Worm (Caenorhabditis elegans) whole organism, young adult: Measurements from ENCODE around the gene C15H9.3.

Experiments used
- B0019.2 ChIP-seq: fragments of 200-800 bp; sonication (Bioruptor generic); conservative IDR thresholded peaks from 2 replicates; pipeline ENCODE4 v1.3.6; 2022; ENCODE audit warnings: missing genetic modification reagents, missing genetic modification characterization, missing compliant biosample characterization
- B0261.1 ChIP-seq: sonication (generic microtip); optimal IDR thresholded peaks from 2 replicates; lab custom pipeline; 2016; ENCODE audit warnings: mild to moderate bottlenecking, missing genetic modification characterization, moderate library complexity, missing compliant biosample characterization
- C06A6.2 ChIP-seq: fragments of 200-800 bp; sonication (Bioruptor generic); conservative IDR thresholded peaks from 2 replicates; pipeline ENCODE4 v1.3.6; 2022; ENCODE audit warnings: missing genetic modification characterization, missing compliant biosample characterization
- F22D6.2 ChIP-seq: sonication (generic microtip); optimal IDR thresholded peaks from 2 replicates; lab custom pipeline; 2016; ENCODE audit warnings: mild to moderate bottlenecking, missing genetic modification characterization, missing compliant biosample characterization
- F52B5.7 ChIP-seq: sonication (generic microtip); optimal IDR thresholded peaks from 2 replicates; lab custom pipeline; 2016; ENCODE audit warnings: mild to moderate bottlenecking, missing genetic modification characterization, missing compliant biosample characterization
- T26A5.8 ChIP-seq: sonication (generic microtip); optimal IDR thresholded peaks from 2 replicates; lab custom pipeline; 2016; ENCODE audit warnings: missing genetic modification characterization, missing compliant biosample characterization
- ZK185.1 ChIP-seq: sonication (generic microtip); optimal IDR thresholded peaks from 2 replicates; lab custom pipeline; 2016; ENCODE audit warnings: mild to moderate bottlenecking, missing genetic modification characterization, missing compliant biosample characterization; ENCODE audit not compliant: poor library complexity, severe bottlenecking
- akir-1 ChIP-seq: fragments of 200-800 bp; sonication (Bioruptor generic); optimal IDR thresholded peaks from 2 replicates; lab custom pipeline; 2018; ENCODE audit warnings: mild to moderate bottlenecking, missing genetic modification characterization, moderate library complexity, missing compliant biosample characterization
- aptf-2 ChIP-seq: fragments of 200-800 bp; sonication (Bioruptor generic); conservative IDR thresholded peaks from 2 replicates; pipeline ENCODE4 v1.3.6; 2022; ENCODE audit warnings: missing genetic modification reagents, missing genetic modification characterization, missing compliant biosample characterization
- aptf-3 ChIP-seq: fragments of 200-800 bp; sonication (Bioruptor generic); IDR thresholded peaks from 2 replicates; pipeline ENCODE4 v1.3.6; 2022; ENCODE audit warnings: missing genetic modification characterization, missing compliant biosample characterization
- athp-1 ChIP-seq: sonication (generic microtip); optimal IDR thresholded peaks from 2 replicates; lab custom pipeline; 2017; ENCODE audit warnings: mild to moderate bottlenecking, missing genetic modification characterization, missing compliant biosample characterization
- attf-3 ChIP-seq: fragments of 200-800 bp; sonication (Bioruptor generic); conservative IDR thresholded peaks from 2 replicates; pipeline ENCODE4 v1.3.6; 2022; ENCODE audit warnings: missing genetic modification reagents, missing genetic modification characterization, missing compliant biosample characterization
- attf-6 ChIP-seq: fragments of 200-800 bp; sonication (Bioruptor generic); IDR thresholded peaks from 2 replicates; pipeline ENCODE4 v1.3.6; 2022; ENCODE audit warnings: missing genetic modification reagents, missing genetic modification characterization, missing compliant biosample characterization
- bed-1 ChIP-seq: fragments of 200-800 bp; sonication (Bioruptor generic); IDR thresholded peaks from 2 replicates; pipeline ENCODE4 v1.3.6; 2022; ENCODE audit warnings: missing genetic modification reagents, missing genetic modification characterization, missing compliant biosample characterization
- cebp-2 ChIP-seq: fragments of 200-800 bp; sonication (Bioruptor generic); IDR thresholded peaks from 2 replicates; pipeline ENCODE4 v1.3.6; 2022; ENCODE audit warnings: missing genetic modification characterization, missing compliant biosample characterization
- ceh-91 ChIP-seq: fragments of 200-800 bp; sonication (Bioruptor generic); IDR thresholded peaks from 2 replicates; pipeline ENCODE4 v1.3.6; 2022; ENCODE audit warnings: missing genetic modification reagents, missing genetic modification characterization, missing compliant biosample characterization
- dox-1 ChIP-seq: fragments of 200-800 bp; sonication (Bioruptor generic); IDR thresholded peaks from 2 replicates; pipeline ENCODE4 v1.3.6; 2022; ENCODE audit warnings: missing genetic modification reagents, missing genetic modification characterization, missing compliant biosample characterization
- efl-1 ChIP-seq: fragments of 150-350 bp; optimal IDR thresholded peaks from 2 replicates; lab custom pipeline; 2014; ENCODE audit warnings: missing biosample characterization, missing genetic modification reagents, missing genetic modification characterization
- hlh-12 ChIP-seq: sonication (generic microtip); optimal IDR thresholded peaks from 2 replicates; lab custom pipeline; 2016; ENCODE audit warnings: missing genetic modification characterization, missing compliant biosample characterization
- let-607 ChIP-seq, 2 experiments: fragments of 200-800 bp in 1 of 2; sonication (Bioruptor generic) in 1 of 2; sonication (generic microtip) in 1 of 2; optimal IDR thresholded peaks; 2 replicates each; lab custom pipeline; 2016 to 2018; ENCODE audit warnings: mild to moderate bottlenecking in 2 of 2, missing compliant biosample characterization in 2 of 2, missing genetic modification characterization in 2 of 2, moderate library complexity in 2 of 2, missing genotype in 1 of 2
- lin-35 ChIP-seq, 3 experiments: fragments of 150-350 bp in 2 of 3; sonication (generic microtip) in 1 of 3; optimal IDR thresholded peaks; 2 replicates each; lab custom pipeline; 2014 to 2018; ENCODE audit warnings: missing biosample characterization in 3 of 3, missing genetic modification characterization in 3 of 3, missing genetic modification reagents in 3 of 3
- lsy-27 ChIP-seq: sonication (generic microtip); optimal IDR thresholded peaks from 2 replicates; lab custom pipeline; 2017; ENCODE audit warnings: missing genetic modification characterization, mild to moderate bottlenecking, missing compliant biosample characterization, antibody characterized with exemption, missing genotype, borderline replicate concordance; ENCODE audit not compliant: insufficient read depth
- mel-28 ChIP-seq: sonication (generic microtip); optimal IDR thresholded peaks from 2 replicates; lab custom pipeline; 2016; ENCODE audit warnings: borderline replicate concordance, mild to moderate bottlenecking, missing genetic modification characterization, missing compliant biosample characterization
- nhr-80 ChIP-seq: sonication (generic microtip); optimal IDR thresholded peaks from 2 replicates; lab custom pipeline; 2016; ENCODE audit warnings: missing genetic modification characterization, missing compliant biosample characterization
- pbrm-1 ChIP-seq: fragments of 200-800 bp; sonication (Bioruptor generic); IDR thresholded peaks from 2 replicates; pipeline ENCODE4 v1.3.6; 2022; ENCODE audit warnings: missing genetic modification reagents, missing genetic modification characterization, missing compliant biosample characterization
- pha-4 ChIP-seq: fragments of 150-350 bp; sonication (generic microtip); optimal IDR thresholded peaks from 2 replicates; lab custom pipeline; 2014; ENCODE audit warnings: missing biosample characterization, missing genetic modification reagents, missing genetic modification characterization
- rec-8 ChIP-seq, 2 experiments: sonication (generic microtip); optimal IDR thresholded peaks; 2 replicates each; lab custom pipeline; 2016; ENCODE audit warnings: mild to moderate bottlenecking in 2 of 2, missing genetic modification characterization in 2 of 2, missing genetic modification reagents in 2 of 2, missing genotype in 2 of 2, missing biosample characterization in 1 of 2, missing compliant biosample characterization in 1 of 2, moderate library complexity in 1 of 2
- repo-1 ChIP-seq: sonication (generic microtip); optimal IDR thresholded peaks from 2 replicates; lab custom pipeline; 2017; ENCODE audit warnings: mild to moderate bottlenecking, missing genetic modification characterization, missing compliant biosample characterization
- sdz-38 ChIP-seq: sonication (generic microtip); optimal IDR thresholded peaks from 2 replicates; lab custom pipeline; 2016; ENCODE audit warnings: missing genotype, missing genetic modification characterization, missing compliant biosample characterization
- snpc-1.1 ChIP-seq: sonication (generic microtip); optimal IDR thresholded peaks from 2 replicates; lab custom pipeline; 2017; ENCODE audit warnings: missing genetic modification characterization, mild to moderate bottlenecking, missing compliant biosample characterization, antibody characterized with exemption, moderate library complexity, missing genotype, missing genetic modification reagents; ENCODE audit not compliant: insufficient read depth
- snpc-1.3 ChIP-seq: sonication (generic microtip); optimal IDR thresholded peaks from 2 replicates; lab custom pipeline; 2017; ENCODE audit warnings: missing genetic modification characterization, mild to moderate bottlenecking, missing compliant biosample characterization, antibody characterized with exemption, moderate library complexity, missing genotype, missing genetic modification reagents; ENCODE audit not compliant: insufficient read depth
- unc-130 ChIP-seq: sonication (generic microtip); optimal IDR thresholded peaks from 2 replicates; lab custom pipeline; 2016; ENCODE audit warnings: missing genetic modification reagents, missing genetic modification characterization, missing compliant biosample characterization
- unc-62 ChIP-seq: fragments of 150-350 bp; optimal IDR thresholded peaks from 2 replicates; lab custom pipeline; 2014; ENCODE audit warnings: missing biosample characterization, missing genetic modification reagents, missing genetic modification characterization
- xnd-1 ChIP-seq: sonication (generic microtip); optimal IDR thresholded peaks from 2 replicates; lab custom pipeline; 2016; ENCODE audit warnings: missing genotype, missing genetic modification reagents, missing genetic modification characterization, missing compliant biosample characterization
- ztf-26 ChIP-seq: sonication (generic microtip); optimal IDR thresholded peaks from 2 replicates; lab custom pipeline; 2017; ENCODE audit warnings: missing genetic modification characterization, missing compliant biosample characterization

C15H9.3 gene

DNA sequence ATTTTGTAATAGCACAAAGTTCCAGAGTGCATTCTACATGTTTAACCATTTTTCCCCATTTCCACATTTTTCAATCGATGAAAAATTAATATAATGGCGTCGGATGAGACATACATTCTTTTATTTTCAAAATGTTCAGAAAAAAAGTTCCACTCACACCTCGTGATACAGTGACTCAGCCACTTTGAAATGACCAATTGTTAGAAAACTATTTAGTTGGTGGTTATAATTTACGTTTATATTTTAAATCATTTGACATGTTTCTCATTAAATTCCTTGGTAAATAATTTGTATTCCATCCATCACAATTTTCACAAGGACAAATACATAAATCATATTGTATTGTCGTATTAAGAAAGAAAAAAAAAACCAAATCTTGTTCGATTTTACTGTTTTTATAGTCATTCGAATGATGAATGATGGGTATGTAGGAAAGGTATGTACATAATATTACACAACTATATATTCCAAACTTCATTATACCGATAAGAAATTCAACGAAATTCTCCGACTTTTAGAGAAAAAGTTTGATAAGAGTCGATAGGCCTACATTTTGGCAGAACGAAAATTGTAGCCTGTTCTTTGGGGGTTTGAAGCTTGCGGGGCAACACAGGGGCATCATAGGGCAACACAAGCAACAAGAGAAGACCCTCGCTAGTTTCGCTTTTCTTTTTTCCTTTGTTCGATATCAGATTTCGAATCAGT, 15.1 kb upstream of the C15H9.3 start:
- TF ChIP-seq dox-1 (GFP tag; lab: Robert Waterston, UW), result peak; percentile 29; the same call in 1 of the 2 replicates
- no peak for TF ChIP-seq aptf-2
- peak; percentile 75 for TF ChIP-seq nhr-80 (tag; lab: Kevin White, UChicago)

DNA sequence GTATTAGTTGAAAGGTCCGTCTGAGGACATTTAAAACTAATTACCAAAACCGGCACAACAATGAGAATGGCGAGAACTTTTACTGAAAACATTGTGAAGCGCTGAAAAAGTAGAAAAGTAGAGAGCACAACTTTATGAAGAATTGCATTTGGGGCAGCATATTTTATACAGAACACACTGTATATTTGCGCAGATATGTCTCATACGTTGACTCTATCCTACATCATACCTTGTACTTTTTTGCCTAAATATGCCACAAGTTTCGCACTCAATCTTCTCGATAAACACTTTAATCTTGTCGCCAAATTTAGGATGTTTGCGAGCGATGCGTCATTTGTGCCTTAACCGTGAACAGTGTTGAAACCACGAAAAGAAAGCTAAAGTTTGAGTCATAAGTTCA, 12.3 kb upstream of the C15H9.3 start, which contains the start of gene C15H9.11:
Gene C15H9.11 (minus strand): TSS at position 101 of the 400 bp plus-strand sequence.
- no peak for TF ChIP-seq aptf-3 (GFP tag; lab: Robert Waterston, UW)
- no peak for TF ChIP-seq lin-35 (GFP tag; optimal IDR thresholded peaks at IDR 0.05; lab: Kevin White, UChicago)
- no peak for TF ChIP-seq T26A5.8 (tag; lab: Kevin White, UChicago)
- TF ChIP-seq bed-1, result no peak
- no peak for TF ChIP-seq unc-62 (GFP tag; lab: Kevin White, UChicago)
- TF ChIP-seq xnd-1 (tag; lab: Kevin White, UChicago), result no peak
- TF ChIP-seq snpc-1.3 (tag; lab: Kevin White, UChicago), result no peak
- no peak for TF ChIP-seq ZK185.1 (tag; lab: Kevin White, UChicago)
- no peak for TF ChIP-seq cebp-2 (GFP tag; lab: Robert Waterston, UW)
- TF ChIP-seq repo-1 (tag; lab: Kevin White, UChicago), result no peak
- no peak for TF ChIP-seq nhr-80 (tag; lab: Kevin White, UChicago)
- TF ChIP-seq lsy-27 (tag; lab: Kevin White, UChicago), result no peak
- no peak for TF ChIP-seq attf-3 (GFP tag; lab: Robert Waterston, UW)

DNA sequence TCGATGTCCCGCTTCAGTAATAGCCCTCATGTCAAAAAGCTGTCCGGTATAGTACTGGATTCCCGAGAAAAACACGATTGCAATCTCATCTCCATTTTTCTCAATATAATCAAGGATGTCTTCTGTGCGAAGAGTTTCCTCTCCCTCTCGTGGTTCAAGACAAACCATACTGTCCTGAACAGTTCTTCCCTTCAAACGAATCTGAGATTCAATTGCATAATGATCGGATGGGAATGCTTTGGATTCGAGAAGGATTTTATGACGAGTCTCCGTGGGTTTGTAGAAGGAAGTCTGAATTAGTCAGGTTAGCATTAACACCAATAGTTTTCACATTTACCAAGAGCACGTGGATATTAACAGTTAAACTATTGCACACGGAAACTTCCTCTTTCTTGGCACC, 7.6 kb upstream of the C15H9.3 start:
- TF ChIP-seq let-607 (tag; optimal IDR thresholded peaks at IDR 0.05; lab: Kevin White, UChicago) (no peak), ztf-26 (tag; lab: Kevin White, UChicago) (no peak), C06A6.2 (GFP tag; lab: Robert Waterston, UW) (no peak), efl-1 (no peak), rec-8 (tag; optimal IDR thresholded peaks at IDR 0.05; lab: Kevin White, UChicago) (no peak), ceh-91 (GFP tag; lab: Robert Waterston, UW) (no peak), athp-1 (tag; lab: Kevin White, UChicago) (no peak), snpc-1.1 (tag; lab: Kevin White, UChicago) (no peak), F52B5.7 (no peak), akir-1 (GFP tag; lab: Kevin White, UChicago) (no peak), pha-4 (tag; lab: Kevin White, UChicago) (no peak), sdz-38 (no peak)

DNA sequence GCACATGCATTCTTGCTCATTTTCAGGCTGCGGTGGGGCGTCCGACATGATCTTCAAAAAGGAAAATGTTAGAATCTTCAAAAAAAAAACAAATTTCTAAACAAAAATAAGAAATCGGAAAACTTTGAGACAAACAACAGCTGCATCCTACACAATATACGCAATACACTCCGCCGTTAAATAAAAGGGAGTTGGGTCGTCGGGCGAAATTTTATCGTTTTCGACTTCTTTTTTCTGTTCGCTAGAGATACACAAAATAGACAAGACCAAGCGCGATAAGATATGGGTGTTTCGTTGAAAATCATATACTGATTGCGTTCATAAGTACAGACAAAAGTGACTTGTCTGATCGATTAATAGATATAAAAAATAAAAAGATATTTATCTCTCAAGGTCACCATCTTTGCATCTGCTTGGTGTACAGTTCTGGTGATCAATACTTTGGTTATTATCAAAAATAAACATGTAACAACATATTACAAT, 6.3 kb upstream of the C15H9.3 start, which contains the start of gene kynu-1:
Gene kynu-1 (minus strand): TSS at position 51 of the 483 bp plus-strand sequence.
- peak; percentile 45 for TF ChIP-seq nhr-80 (tag; lab: Kevin White, UChicago)
- TF ChIP-seq attf-6 (GFP tag; lab: Robert Waterston, UW), result no peak
- no peak for TF ChIP-seq unc-130 (GFP tag; lab: Kevin White, UChicago)

DNA sequence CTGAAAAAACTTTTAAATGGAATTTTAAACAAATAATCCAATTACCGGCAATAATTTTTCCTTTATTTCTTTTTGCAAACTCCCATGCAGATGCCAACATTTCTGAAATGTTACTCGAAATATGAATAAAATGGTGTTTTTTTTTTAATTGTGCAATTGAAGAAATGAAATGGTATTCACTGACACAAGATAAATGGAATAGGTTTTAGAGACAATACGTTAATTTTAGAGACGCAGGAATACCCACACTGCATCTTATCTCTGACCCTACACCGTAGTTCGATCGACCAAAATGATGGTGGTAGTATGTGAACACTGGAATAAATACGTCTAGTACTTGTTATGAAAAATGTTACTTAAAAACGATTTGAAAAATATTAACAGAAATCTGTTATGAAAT, 2.8 kb upstream of the C15H9.3 start, which contains the start of gene prx-3:
Gene prx-3 (minus strand): TSS at position 101 of the 400 bp plus-strand sequence.
- no peak for TF ChIP-seq hlh-12
- no peak for TF ChIP-seq F22D6.2 (tag; lab: Kevin White, UChicago)
- no peak for TF ChIP-seq snpc-1.1 (tag; lab: Kevin White, UChicago)
- no peak for TF ChIP-seq sdz-38
- no peak for TF ChIP-seq B0261.1 (tag; lab: Kevin White, UChicago)
- no peak for TF ChIP-seq mel-28
- TF ChIP-seq B0019.2, result no peak
- TF ChIP-seq pbrm-1 (GFP tag; lab: Robert Waterston, UW), result no peak
